Fruit fly (Drosophila melanogaster): Measurements from ENCODE around the gene CG33178.

Gene CG33178

DNA sequence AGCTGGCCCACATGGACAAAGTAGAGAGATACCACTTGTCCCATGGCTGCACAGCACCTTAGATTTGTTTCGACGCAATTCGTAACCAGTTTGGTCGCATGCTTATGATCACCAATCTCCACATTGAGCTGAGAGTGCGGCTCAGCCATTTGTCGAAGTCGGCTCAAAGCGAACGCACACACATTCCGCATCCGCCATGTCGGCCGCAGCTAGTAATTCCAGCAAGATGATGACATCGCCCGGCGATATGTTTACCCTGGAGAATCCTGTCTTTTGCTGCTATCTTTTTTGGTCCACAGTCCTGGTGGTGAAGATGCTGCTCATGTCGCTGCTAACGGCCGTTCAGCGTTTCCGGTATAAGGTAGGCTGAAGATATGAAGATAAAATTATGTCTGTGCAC lies at the start of gene CG33178:
CG33178 (plus strand) TSS at position 147 of the 400 bp plus-strand sequence.
- peak; percentile 16; the same call in 1 of the 3 replicates for TF ChIP-seq eg (GFP tag; IDR thresholded peaks at IDR 0.05)
- TF ChIP-seq lz (GFP tag; optimal IDR thresholded peaks at IDR 0.05), result no peak
- no peak for TF ChIP-seq Eip93F (GFP tag; optimal IDR thresholded peaks at IDR 0.05)
- no peak for TF ChIP-seq CG8119 (GFP tag; IDR thresholded peaks at IDR 0.05)
- no peak for TF ChIP-seq CG31627 (GFP tag; optimal IDR thresholded peaks at IDR 0.05)

DNA sequence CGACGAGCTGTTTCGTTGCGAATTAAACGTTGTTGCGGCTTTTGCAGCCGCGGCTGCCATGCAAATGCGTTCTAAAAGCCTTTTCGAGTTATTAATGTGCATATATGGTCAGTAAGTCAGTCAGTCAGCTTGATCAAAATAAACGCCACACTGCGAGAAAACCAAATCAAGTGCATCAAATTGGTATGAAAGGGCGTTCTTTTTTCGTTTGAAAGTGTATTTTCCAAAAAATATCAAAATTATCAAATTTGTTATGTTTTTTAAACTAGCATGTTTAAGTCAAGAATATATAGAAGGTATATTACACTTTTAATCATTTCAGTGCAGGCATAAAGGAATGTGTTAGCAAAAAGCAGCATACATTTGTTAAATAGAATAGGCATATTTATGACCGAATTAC lies 40.1 kb upstream of the CG33178 start:
- TF ChIP-seq CG34406 (GFP tag; optimal IDR thresholded peaks at IDR 0.05), result peak; percentile 48
- TF ChIP-seq dac (GFP tag; optimal IDR thresholded peaks at IDR 0.05), result no peak
- TF ChIP-seq CG31627 (GFP tag; optimal IDR thresholded peaks at IDR 0.05), result peak; percentile 48
- no peak for TF ChIP-seq Lpt (GFP tag; optimal IDR thresholded peaks at IDR 0.05)
- TF ChIP-seq OdsH (GFP tag; optimal IDR thresholded peaks at IDR 0.05), result peak; percentile 7
- TF ChIP-seq net (GFP tag; optimal IDR thresholded peaks at IDR 0.05), result no peak
- TF ChIP-seq cyc (GFP tag; optimal IDR thresholded peaks at IDR 0.05), result peak; percentile 26
- TF ChIP-seq Eip78C (GFP tag), result peak; percentile 75
- peak; percentile 35 for TF ChIP-seq Sox102F (GFP tag; optimal IDR thresholded peaks at IDR 0.05)
- TF ChIP-seq Smox (GFP tag; optimal IDR thresholded peaks at IDR 0.05), result peak; percentile 15
- no peak for TF ChIP-seq CG16779 (tag; optimal IDR thresholded peaks at IDR 0.05)
- peak; percentile 35 for TF ChIP-seq CG3919 (GFP tag; optimal IDR thresholded peaks at IDR 0.05)
- TF ChIP-seq Hr38 (GFP tag; optimal IDR thresholded peaks at IDR 0.05), result no peak
- peak; percentile 42 for TF ChIP-seq topi (GFP tag; optimal IDR thresholded peaks at IDR 0.05)
- no peak for TF ChIP-seq Hr4 (GFP tag; optimal IDR thresholded peaks at IDR 0.05)
- TF ChIP-seq CG4318 (GFP tag; optimal IDR thresholded peaks at IDR 0.05), result peak; percentile 13
- TF ChIP-seq Ets21C (GFP tag; optimal IDR thresholded peaks at IDR 0.05), result peak; percentile 41
- TF ChIP-seq CG11902 (GFP tag; optimal IDR thresholded peaks at IDR 0.05), result peak; percentile 13
- TF ChIP-seq CG9139 (GFP tag; optimal IDR thresholded peaks at IDR 0.05), result no peak
- TF ChIP-seq vri (GFP tag; optimal IDR thresholded peaks at IDR 0.05), result peak; percentile 10
- TF ChIP-seq esn (GFP tag; optimal IDR thresholded peaks at IDR 0.05), result peak; percentile 34
- no peak for TF ChIP-seq Ets96B (tag; optimal IDR thresholded peaks at IDR 0.05)
- peak; percentile 56 for TF ChIP-seq CG15336 (GFP tag; IDR thresholded peaks at IDR 0.05)
- no peak for TF ChIP-seq Gug (GFP tag; IDR thresholded peaks at IDR 0.05)
- no peak for TF ChIP-seq CG6854 (GFP tag; optimal IDR thresholded peaks at IDR 0.05)
- peak; percentile 73 for TF ChIP-seq eg (GFP tag; IDR thresholded peaks at IDR 0.05)
- TF ChIP-seq Sox14 (GFP tag; optimal IDR thresholded peaks at IDR 0.05), result peak; percentile 19
- peak; percentile 43 for TF ChIP-seq CG6276 (GFP tag; optimal IDR thresholded peaks at IDR 0.05)
- no peak for TF ChIP-seq fd59A (GFP tag; optimal IDR thresholded peaks at IDR 0.05)
- peak; percentile 52 for TF ChIP-seq Hr39 (GFP tag; optimal IDR thresholded peaks at IDR 0.05)
- no peak for TF ChIP-seq ss (GFP tag; optimal IDR thresholded peaks at IDR 0.05)
- TF ChIP-seq pdm3 (GFP tag; optimal IDR thresholded peaks at IDR 0.05), result peak; percentile 23
- TF ChIP-seq CG32006 (GFP tag; optimal IDR thresholded peaks at IDR 0.05), result peak; percentile 37
- TF ChIP-seq CG1621 (tag; optimal IDR thresholded peaks at IDR 0.05), result no peak
- no peak for TF ChIP-seq acj6 (GFP tag; optimal IDR thresholded peaks at IDR 0.05)
- no peak for TF ChIP-seq Blimp-1 (GFP tag; optimal IDR thresholded peaks at IDR 0.05)
- no peak for TF ChIP-seq dsx (GFP tag; optimal IDR thresholded peaks at IDR 0.05; ENCODE audit: poor library complexity, severe bottlenecking)
- TF ChIP-seq CG7368 (GFP tag; optimal IDR thresholded peaks at IDR 0.05), result peak; percentile 18
- peak; percentile 21 for TF ChIP-seq Eip75B (GFP tag; optimal IDR thresholded peaks at IDR 0.05)
- no peak for TF ChIP-seq CG3032 (tag; optimal IDR thresholded peaks at IDR 0.05)
- TF ChIP-seq CG6163 (GFP tag; IDR thresholded peaks at IDR 0.05), result peak; percentile 57; the same call in 2 of the 3 replicates
- no peak for TF ChIP-seq Sox15 (GFP tag; optimal IDR thresholded peaks at IDR 0.05)
- no peak for TF ChIP-seq CG8319 (GFP tag; optimal IDR thresholded peaks at IDR 0.05)
- TF ChIP-seq CG10669 (GFP tag; optimal IDR thresholded peaks at IDR 0.05), result peak; percentile 28
- TF ChIP-seq spab (GFP tag; optimal IDR thresholded peaks at IDR 0.05), result no peak
- peak; percentile 11 for TF ChIP-seq lz (GFP tag; optimal IDR thresholded peaks at IDR 0.05)
- no peak for TF ChIP-seq salr (GFP tag; optimal IDR thresholded peaks at IDR 0.05)
- TF ChIP-seq Eip93F (GFP tag; optimal IDR thresholded peaks at IDR 0.05), result no peak
- no peak for TF ChIP-seq CG10631 (GFP tag; optimal IDR thresholded peaks at IDR 0.05)
